Worm (Caenorhabditis elegans): Measurements from ENCODE around the gene K08D9.6.

Gene K08D9.6

DNA sequence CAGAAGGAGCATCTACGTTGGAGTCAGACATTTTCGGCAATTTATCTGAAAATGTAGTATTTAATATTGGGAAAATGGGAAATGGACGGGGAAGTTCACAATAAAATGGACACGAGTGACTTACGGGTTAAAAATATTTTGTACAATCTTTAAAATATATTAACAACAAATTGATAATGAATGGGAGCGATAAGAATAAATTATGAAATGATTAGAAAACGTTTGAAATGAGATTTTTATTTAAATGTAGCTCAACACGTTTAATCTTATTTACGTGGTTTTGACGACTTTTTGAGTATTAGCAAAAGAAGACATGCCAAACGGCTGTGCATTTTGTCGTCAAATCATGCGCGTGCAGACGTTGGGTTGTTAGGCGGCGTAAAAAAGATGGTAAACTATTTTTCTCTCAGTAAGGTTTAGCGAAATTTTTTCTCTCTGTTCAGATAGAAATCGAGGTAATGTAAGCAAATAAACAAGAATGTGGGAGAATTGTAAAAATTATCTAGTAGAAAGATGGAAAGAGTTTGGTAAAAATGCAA is 43.4 kb upstream of the K08D9.6 start, which contains the start of gene fbxa-64:
Gene fbxa-64 (minus strand): TSS at position 51 of the 539 bp plus-strand sequence.
- no peak for TF ChIP-seq tlf-1 (GFP tag; optimal IDR thresholded peaks at IDR 0.05)
- no peak for TF ChIP-seq lsy-27 (tag; optimal IDR thresholded peaks at IDR 0.05; ENCODE audit: borderline replicate concordance, insufficient read depth)
- no peak for TF ChIP-seq F57C9.4 (tag; optimal IDR thresholded peaks at IDR 0.05)
- no peak for TF ChIP-seq aptf-2 (GFP tag; conservative IDR thresholded peaks at IDR 0.05)
- TF ChIP-seq chd-7 (tag; optimal IDR thresholded peaks at IDR 0.05) = no peak
- no peak for TF ChIP-seq cebp-1 (GFP tag; IDR thresholded peaks at IDR 0.05)
- no peak for TF ChIP-seq cebp-1 (tag; optimal IDR thresholded peaks at IDR 0.05)
- no peak for TF ChIP-seq fkh-3 (tag; optimal IDR thresholded peaks at IDR 0.05)
- no peak for TF ChIP-seq rec-8 (tag; optimal IDR thresholded peaks at IDR 0.05)
- TF ChIP-seq nhr-90 (tag; optimal IDR thresholded peaks at IDR 0.05) = no peak
- no peak for TF ChIP-seq D2030.7 (GFP tag; IDR thresholded peaks at IDR 0.05)
- TF ChIP-seq ceh-40 (GFP tag; IDR thresholded peaks at IDR 0.05) = no peak
- no peak for TF ChIP-seq lsl-1 (GFP tag; optimal IDR thresholded peaks at IDR 0.05)
- TF ChIP-seq T07F8.4 (tag; optimal IDR thresholded peaks at IDR 0.05) = no peak
- no peak for TF ChIP-seq Y56A3A.18 (GFP tag; IDR thresholded peaks at IDR 0.05)
- no peak for TF ChIP-seq Y95B8A.8 (GFP tag; IDR thresholded peaks at IDR 0.05)
- no peak for TF ChIP-seq ccch-3 (GFP tag; optimal IDR thresholded peaks at IDR 0.05)

DNA sequence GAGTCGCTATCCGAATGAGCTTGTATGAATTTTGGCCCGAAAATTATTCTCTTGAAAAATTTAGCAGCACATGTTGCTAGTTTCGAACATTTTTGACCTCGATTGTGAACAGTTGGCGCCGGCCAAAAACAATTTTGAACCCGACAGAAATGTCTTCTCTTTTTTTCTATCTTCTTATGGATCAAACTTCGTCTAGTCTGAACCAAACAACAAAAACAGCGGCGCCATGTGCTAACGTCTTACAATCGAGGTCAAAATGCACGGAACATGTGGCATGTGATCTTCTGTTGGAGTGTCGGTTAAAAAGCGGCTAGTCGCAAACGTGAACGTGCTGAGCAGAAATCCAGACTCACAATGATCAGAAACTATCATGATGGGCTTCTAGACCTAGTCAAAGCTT is 41.4 kb upstream of the K08D9.6 start:
- TF ChIP-seq nfya-1 (tag; optimal IDR thresholded peaks at IDR 0.05; ENCODE audit: borderline replicate concordance, insufficient read depth) (no peak), somi-1 (GFP tag; optimal IDR thresholded peaks at IDR 0.05) (no peak), let-526 (GFP tag; IDR thresholded peaks at IDR 0.05) (no peak), T07F8.4 (tag; optimal IDR thresholded peaks at IDR 0.05) (no peak), K12H6.12 (tag; optimal IDR thresholded peaks at IDR 0.05) (peak; percentile 9), C17E4.6 (GFP tag; IDR thresholded peaks at IDR 0.05) (no peak), ztf-25 (GFP tag; IDR thresholded peaks at IDR 0.05) (no peak)

DNA sequence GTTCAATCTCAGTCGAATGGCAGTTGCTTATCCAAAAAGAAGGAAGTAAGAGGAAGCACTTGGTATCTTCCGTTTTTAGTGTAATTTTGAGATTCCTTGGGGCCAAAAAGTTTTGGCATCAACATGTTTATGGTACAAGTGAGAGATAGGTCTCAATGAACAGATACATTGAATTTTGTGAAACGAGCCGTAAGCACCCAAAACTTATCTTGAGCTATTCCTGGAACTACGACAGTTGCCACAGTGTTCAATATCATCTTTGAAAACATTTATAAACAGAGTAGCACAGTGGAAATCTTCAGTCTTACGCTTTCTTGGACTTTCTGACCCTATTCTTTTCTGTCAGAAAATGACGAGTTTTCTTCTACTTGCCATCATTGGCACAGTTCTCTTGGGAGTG is 40.2 kb upstream of the K08D9.6 start, which contains the start of gene T28A11.3:
Gene T28A11.3 (plus strand): TSS at position 301 of the 400 bp plus-strand sequence.
- TF ChIP-seq nhr-120 (GFP tag; IDR thresholded peaks at IDR 0.05) (no peak), attf-3 (GFP tag; conservative IDR thresholded peaks at IDR 0.05) (no peak), repo-1 (tag; optimal IDR thresholded peaks at IDR 0.05) (no peak), madf-8 (GFP tag; conservative IDR thresholded peaks at IDR 0.05) (no peak), B0261.1 (tag; optimal IDR thresholded peaks at IDR 0.05) (no peak), lin-54 (GFP tag; optimal IDR thresholded peaks at IDR 0.05) (no peak), tbp1 (GFP tag; optimal IDR thresholded peaks at IDR 0.05) (no peak), lin-35 (GFP tag; optimal IDR thresholded peaks at IDR 0.05) (no peak), unc-130 (GFP tag; optimal IDR thresholded peaks at IDR 0.05) (no peak), sea-2 (GFP tag; IDR thresholded peaks at IDR 0.05) (no peak), madf-10 (tag; optimal IDR thresholded peaks at IDR 0.05) (no peak), lsy-27 (tag; optimal IDR thresholded peaks at IDR 0.05; ENCODE audit: borderline replicate concordance, insufficient read depth) (no peak), akir-1 (GFP tag; optimal IDR thresholded peaks at IDR 0.05) (no peak), nhr-27 (tag; optimal IDR thresholded peaks at IDR 0.05) (no peak), F23B12.7 (tag; optimal IDR thresholded peaks at IDR 0.05; ENCODE audit: insufficient read depth) (no peak)
